Worm (Caenorhabditis elegans) whole organism, young adult: ENCODE results near the gene R166.3.

Experiments used
- C06A6.2 ChIP-seq: fragments of 200-800 bp; sonication (Bioruptor generic); conservative IDR thresholded peaks from 2 replicates; pipeline ENCODE4 v1.3.6; 2022; ENCODE audit warnings: missing genetic modification characterization, missing compliant biosample characterization
- D2030.7 ChIP-seq: fragments of 200-800 bp; sonication (Bioruptor generic); IDR thresholded peaks from 2 replicates; pipeline ENCODE4 v1.3.6; 2022; ENCODE audit warnings: missing genetic modification reagents, missing genetic modification characterization, missing compliant biosample characterization
- F10E7.11 ChIP-seq: sonication (generic microtip); optimal IDR thresholded peaks from 2 replicates; lab custom pipeline; 2017; ENCODE audit warnings: mild to moderate bottlenecking, missing genetic modification characterization, moderate library complexity, missing compliant biosample characterization
- F33H1.4 ChIP-seq: fragments of 200-800 bp; sonication (Bioruptor generic); IDR thresholded peaks from 2 replicates; pipeline ENCODE4 v1.3.6; 2022; ENCODE audit warnings: missing genetic modification reagents, missing genetic modification characterization, missing compliant biosample characterization
- F52B5.7 ChIP-seq: sonication (generic microtip); optimal IDR thresholded peaks from 2 replicates; lab custom pipeline; 2016; ENCODE audit warnings: mild to moderate bottlenecking, missing genetic modification characterization, missing compliant biosample characterization
- F55B11.4 ChIP-seq: sonication (generic microtip); optimal IDR thresholded peaks from 2 replicates; lab custom pipeline; 2016; ENCODE audit warnings: missing compliant biosample characterization, missing genetic modification characterization, borderline replicate concordance; ENCODE audit not compliant: insufficient read depth
- F57A8.1 ChIP-seq: fragments of 200-800 bp; sonication (Bioruptor generic); optimal IDR thresholded peaks from 2 replicates; lab custom pipeline; 2018; ENCODE audit warnings: mild to moderate bottlenecking, missing genetic modification characterization, moderate library complexity, missing compliant biosample characterization
- K12H6.12 ChIP-seq: fragments of 200-800 bp; sonication (Bioruptor generic); optimal IDR thresholded peaks from 2 replicates; lab custom pipeline; 2018; ENCODE audit warnings: mild to moderate bottlenecking, missing genetic modification characterization, missing compliant biosample characterization
- Y79H2A.3 ChIP-seq: fragments of 200-800 bp; sonication (Bioruptor generic); conservative IDR thresholded peaks from 2 replicates; pipeline ENCODE4 v1.3.6; 2022; ENCODE audit warnings: missing genetic modification reagents, missing genetic modification characterization, missing compliant biosample characterization
- akir-1 ChIP-seq: fragments of 200-800 bp; sonication (Bioruptor generic); optimal IDR thresholded peaks from 2 replicates; lab custom pipeline; 2018; ENCODE audit warnings: mild to moderate bottlenecking, missing genetic modification characterization, moderate library complexity, missing compliant biosample characterization
- aptf-2 ChIP-seq: fragments of 200-800 bp; sonication (Bioruptor generic); conservative IDR thresholded peaks from 2 replicates; pipeline ENCODE4 v1.3.6; 2022; ENCODE audit warnings: missing genetic modification reagents, missing genetic modification characterization, missing compliant biosample characterization
- aptf-3 ChIP-seq: fragments of 200-800 bp; sonication (Bioruptor generic); IDR thresholded peaks from 2 replicates; pipeline ENCODE4 v1.3.6; 2022; ENCODE audit warnings: missing genetic modification characterization, missing compliant biosample characterization
- atf-7 ChIP-seq: sonication (generic microtip); optimal IDR thresholded peaks from 2 replicates; lab custom pipeline; 2017; ENCODE audit warnings: mild to moderate bottlenecking, missing genetic modification characterization, missing compliant biosample characterization
- athp-1 ChIP-seq: sonication (generic microtip); optimal IDR thresholded peaks from 2 replicates; lab custom pipeline; 2017; ENCODE audit warnings: mild to moderate bottlenecking, missing genetic modification characterization, missing compliant biosample characterization
- attf-3 ChIP-seq: fragments of 200-800 bp; sonication (Bioruptor generic); conservative IDR thresholded peaks from 2 replicates; pipeline ENCODE4 v1.3.6; 2022; ENCODE audit warnings: missing genetic modification reagents, missing genetic modification characterization, missing compliant biosample characterization
- attf-6 ChIP-seq: fragments of 200-800 bp; sonication (Bioruptor generic); IDR thresholded peaks from 2 replicates; pipeline ENCODE4 v1.3.6; 2022; ENCODE audit warnings: missing genetic modification reagents, missing genetic modification characterization, missing compliant biosample characterization
- bed-2 ChIP-seq: fragments of 200-800 bp; sonication (Bioruptor generic); IDR thresholded peaks from 2 replicates; pipeline ENCODE4 v1.3.6; 2022; ENCODE audit warnings: missing genetic modification reagents, missing genetic modification characterization, missing compliant biosample characterization
- cebp-2 ChIP-seq: fragments of 200-800 bp; sonication (Bioruptor generic); IDR thresholded peaks from 2 replicates; pipeline ENCODE4 v1.3.6; 2022; ENCODE audit warnings: missing genetic modification characterization, missing compliant biosample characterization
- ceh-79 ChIP-seq: sonication (generic microtip); optimal IDR thresholded peaks from 2 replicates; lab custom pipeline; 2017; ENCODE audit warnings: mild to moderate bottlenecking, missing genetic modification characterization, missing compliant biosample characterization
- egl-44 ChIP-seq: fragments of 200-800 bp; sonication (Bioruptor generic); IDR thresholded peaks from 2 replicates; pipeline ENCODE4 v1.3.6; 2022; ENCODE audit warnings: missing genetic modification reagents, missing genetic modification characterization, missing compliant biosample characterization
- ekl-4 ChIP-seq: fragments of 200-800 bp; sonication (Bioruptor generic); IDR thresholded peaks from 2 replicates; pipeline ENCODE4 v1.3.6; 2022; ENCODE audit warnings: missing genetic modification reagents, missing genetic modification characterization, missing compliant biosample characterization
- him-1 ChIP-seq: sonication (generic microtip); optimal IDR thresholded peaks from 2 replicates; lab custom pipeline; 2016; ENCODE audit warnings: missing genotype, missing genetic modification reagents, missing genetic modification characterization, missing compliant biosample characterization
- hlh-26 ChIP-seq: fragments of 200-800 bp; sonication (Bioruptor generic); conservative IDR thresholded peaks from 2 replicates; pipeline ENCODE4 v1.3.6; 2022; ENCODE audit warnings: missing genetic modification reagents, missing genetic modification characterization, missing compliant biosample characterization
- hmg-1.2 ChIP-seq: fragments of 200-800 bp; sonication (Bioruptor generic); IDR thresholded peaks from 2 replicates; pipeline ENCODE4 v1.3.6; 2022; ENCODE audit warnings: missing genetic modification reagents, missing genetic modification characterization, missing compliant biosample characterization
- hmg-20 ChIP-seq: fragments of 200-800 bp; sonication (Bioruptor generic); IDR thresholded peaks from 2 replicates; pipeline ENCODE4 v1.3.6; 2022; ENCODE audit warnings: missing genetic modification reagents, missing genetic modification characterization, missing compliant biosample characterization
- lin-26 ChIP-seq: fragments of 200-800 bp; sonication (Bioruptor generic); IDR thresholded peaks from 2 replicates; pipeline ENCODE4 v1.3.6; 2022; ENCODE audit warnings: missing genetic modification reagents, missing genetic modification characterization, missing compliant biosample characterization
- lin-35 ChIP-seq, 3 experiments: fragments of 150-350 bp in 2 of 3; sonication (generic microtip) in 1 of 3; optimal IDR thresholded peaks; 2 replicates each; lab custom pipeline; 2014 to 2018; ENCODE audit warnings: missing biosample characterization in 3 of 3, missing genetic modification characterization in 3 of 3, missing genetic modification reagents in 3 of 3
- lin-54 ChIP-seq: fragments of 200-800 bp; sonication (Bioruptor generic); optimal IDR thresholded peaks from 2 replicates; lab custom pipeline; 2018; ENCODE audit warnings: mild to moderate bottlenecking, missing genetic modification characterization, missing compliant biosample characterization
- lir-1 ChIP-seq: fragments of 200-800 bp; sonication (Bioruptor generic); conservative IDR thresholded peaks from 2 replicates; pipeline ENCODE4 v1.3.6; 2022; ENCODE audit warnings: missing genetic modification reagents, missing genetic modification characterization, missing compliant biosample characterization
- lsy-27 ChIP-seq: sonication (generic microtip); optimal IDR thresholded peaks from 2 replicates; lab custom pipeline; 2017; ENCODE audit warnings: missing genetic modification characterization, mild to moderate bottlenecking, missing compliant biosample characterization, antibody characterized with exemption, missing genotype, borderline replicate concordance; ENCODE audit not compliant: insufficient read depth
- madf-10 ChIP-seq: sonication (generic microtip); optimal IDR thresholded peaks from 2 replicates; lab custom pipeline; 2016; ENCODE audit warnings: mild to moderate bottlenecking, missing genetic modification characterization, missing compliant biosample characterization
- nfya-1 ChIP-seq: sonication (generic microtip); optimal IDR thresholded peaks from 2 replicates; lab custom pipeline; 2017; ENCODE audit warnings: antibody characterized with exemption, missing compliant biosample characterization, missing genetic modification characterization, borderline replicate concordance; ENCODE audit not compliant: insufficient read depth
- nfyb-1 ChIP-seq: fragments of 200-800 bp; sonication (Bioruptor generic); IDR thresholded peaks from 2 replicates; pipeline ENCODE4 v1.3.6; 2022; ENCODE audit warnings: missing genetic modification reagents, missing genetic modification characterization, missing compliant biosample characterization
- nhr-80 ChIP-seq: sonication (generic microtip); optimal IDR thresholded peaks from 2 replicates; lab custom pipeline; 2016; ENCODE audit warnings: missing genetic modification characterization, missing compliant biosample characterization
- rec-8 ChIP-seq, 2 experiments: sonication (generic microtip); optimal IDR thresholded peaks; 2 replicates each; lab custom pipeline; 2016; ENCODE audit warnings: mild to moderate bottlenecking in 2 of 2, missing genetic modification characterization in 2 of 2, missing genetic modification reagents in 2 of 2, missing genotype in 2 of 2, missing biosample characterization in 1 of 2, missing compliant biosample characterization in 1 of 2, moderate library complexity in 1 of 2
- repo-1 ChIP-seq: sonication (generic microtip); optimal IDR thresholded peaks from 2 replicates; lab custom pipeline; 2017; ENCODE audit warnings: mild to moderate bottlenecking, missing genetic modification characterization, missing compliant biosample characterization
- rpc-1 ChIP-seq, 2 experiments: fragments of 150-350 bp in 1 of 2; sonication (generic microtip) in 1 of 2; optimal IDR thresholded peaks; 2 replicates each; lab custom pipeline; 2014 to 2018; ENCODE audit warnings: missing biosample characterization in 1 of 2, missing genetic modification characterization in 1 of 2, missing genetic modification reagents in 1 of 2, missing genotype in 1 of 2
- sdz-38 ChIP-seq: sonication (generic microtip); optimal IDR thresholded peaks from 2 replicates; lab custom pipeline; 2016; ENCODE audit warnings: missing genotype, missing genetic modification characterization, missing compliant biosample characterization
- sea-2 ChIP-seq: fragments of 200-800 bp; sonication (Bioruptor generic); IDR thresholded peaks from 2 replicates; pipeline ENCODE4 v1.3.6; 2022; ENCODE audit warnings: missing genetic modification characterization, missing compliant biosample characterization
- snpc-1.1 ChIP-seq: sonication (generic microtip); optimal IDR thresholded peaks from 2 replicates; lab custom pipeline; 2017; ENCODE audit warnings: missing genetic modification characterization, mild to moderate bottlenecking, missing compliant biosample characterization, antibody characterized with exemption, moderate library complexity, missing genotype, missing genetic modification reagents; ENCODE audit not compliant: insufficient read depth
- snpc-1.3 ChIP-seq: sonication (generic microtip); optimal IDR thresholded peaks from 2 replicates; lab custom pipeline; 2017; ENCODE audit warnings: missing genetic modification characterization, mild to moderate bottlenecking, missing compliant biosample characterization, antibody characterized with exemption, moderate library complexity, missing genotype, missing genetic modification reagents; ENCODE audit not compliant: insufficient read depth
- sptf-2 ChIP-seq: fragments of 200-800 bp; sonication (Bioruptor generic); optimal IDR thresholded peaks from 2 replicates; lab custom pipeline; 2018; ENCODE audit warnings: mild to moderate bottlenecking, missing genetic modification characterization, missing compliant biosample characterization
- tbp1 ChIP-seq: fragments of 200-800 bp; sonication (Bioruptor generic); optimal IDR thresholded peaks from 2 replicates; lab custom pipeline; 2018; ENCODE audit warnings: mild to moderate bottlenecking, missing genetic modification characterization, missing compliant biosample characterization
- unc-62 ChIP-seq: fragments of 150-350 bp; optimal IDR thresholded peaks from 2 replicates; lab custom pipeline; 2014; ENCODE audit warnings: missing biosample characterization, missing genetic modification reagents, missing genetic modification characterization
- zim-3 ChIP-seq: sonication (generic microtip); optimal IDR thresholded peaks from 2 replicates; lab custom pipeline; 2017; ENCODE audit warnings: mild to moderate bottlenecking, missing genetic modification characterization, moderate library complexity, missing compliant biosample characterization

The R166.3 gene

DNA sequence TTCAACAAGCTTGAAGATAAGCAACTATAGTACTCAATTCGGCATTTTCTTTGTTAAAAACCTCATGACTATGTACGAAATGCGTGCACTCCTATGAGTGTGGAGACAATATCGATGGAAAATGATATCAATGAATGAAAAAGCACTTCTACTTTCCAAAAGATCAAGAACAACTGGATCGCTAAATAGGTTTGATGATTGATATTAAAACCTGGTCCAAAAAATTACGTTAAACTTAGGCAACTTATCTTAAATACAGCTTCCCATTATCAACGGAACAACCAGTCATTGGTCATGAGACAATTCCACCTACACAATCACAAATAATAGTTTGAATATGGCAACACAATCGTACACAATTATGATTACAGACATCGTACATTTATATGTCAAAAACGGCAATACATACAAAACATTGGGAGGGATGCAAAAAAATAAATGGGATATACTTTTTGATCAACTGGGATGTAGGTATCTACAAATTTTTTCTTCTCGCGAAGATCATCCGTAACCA lies 20.6 kb upstream of the R166.3 start (continued):
- TF ChIP-seq sptf-2 (no peak), nfya-1 (tag; lab: Kevin White, UChicago) (no peak), K12H6.12 (tag; lab: Kevin White, UChicago) (no peak), madf-10 (tag; lab: Kevin White, UChicago) (no peak), him-1 (tag; lab: Kevin White, UChicago) (no peak), hmg-1.2 (GFP tag; lab: Robert Waterston, UW) (no peak), tbp1 (peak; percentile 9)

DNA sequence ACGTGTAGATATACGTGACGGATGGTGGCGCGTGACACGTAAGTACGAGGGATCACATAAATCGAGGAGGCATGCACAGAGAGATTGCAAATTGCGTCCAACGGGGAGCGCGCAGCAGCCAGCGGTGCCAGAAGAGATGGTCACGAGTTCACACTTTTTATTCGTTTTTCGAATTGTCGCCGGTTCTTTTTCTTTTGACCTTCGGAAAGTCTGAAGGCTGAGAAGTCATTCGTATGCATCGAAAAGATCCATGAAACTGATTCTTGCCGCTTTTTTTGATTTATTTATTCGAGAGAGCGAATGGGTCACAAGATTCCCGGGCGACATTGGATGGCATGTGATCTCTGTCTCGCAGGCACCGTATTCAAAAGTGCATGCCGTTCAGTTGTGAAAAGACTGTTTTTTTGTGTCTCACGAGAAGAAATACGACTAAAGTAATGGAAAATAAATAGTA lies 19.9 kb upstream of the R166.3 start:
- TF ChIP-seq hmg-20 (GFP tag; lab: Robert Waterston, UW): no peak
- peak; percentile 48 for TF ChIP-seq C06A6.2 (GFP tag; lab: Robert Waterston, UW)
- TF ChIP-seq F55B11.4: no peak
- no peak for TF ChIP-seq attf-3
- no peak for TF ChIP-seq sdz-38 (tag; lab: Kevin White, UChicago)
- TF ChIP-seq F57A8.1 (GFP tag; lab: Kevin White, UChicago): no peak
- no peak for TF ChIP-seq egl-44
- no peak for TF ChIP-seq ceh-79 (tag; lab: Kevin White, UChicago)
- TF ChIP-seq lin-35 (GFP tag; optimal IDR thresholded peaks at IDR 0.05; lab: Kevin White, UChicago): peak in 1 of 3 experiments; percentile 35
- TF ChIP-seq bed-2 (GFP tag; lab: Robert Waterston, UW): no peak
- TF ChIP-seq zim-3 (tag; lab: Kevin White, UChicago): no peak
- no peak for TF ChIP-seq aptf-3 (GFP tag; lab: Robert Waterston, UW)
- no peak for TF ChIP-seq attf-6 (GFP tag; lab: Robert Waterston, UW)
- no peak for TF ChIP-seq nfya-1 (tag; lab: Kevin White, UChicago)
- TF ChIP-seq nfyb-1: 0 out of 2 replicates have a peak, but pooled peaks have one; percentile 50
- TF ChIP-seq F10E7.11 (tag; lab: Kevin White, UChicago): no peak
- no peak for TF ChIP-seq madf-10 (tag; lab: Kevin White, UChicago)
- no peak for TF ChIP-seq aptf-2 (GFP tag; lab: Robert Waterston, UW)
- TF ChIP-seq nhr-80 (tag; lab: Kevin White, UChicago): no peak
- no peak for TF ChIP-seq rpc-1 (optimal IDR thresholded peaks at IDR 0.05; lab: Kevin White, UChicago)
- TF ChIP-seq rpc-1 (tag; optimal IDR thresholded peaks at IDR 0.05; lab: Kevin White, UChicago): no peak
- TF ChIP-seq cebp-2: no peak
- no peak for TF ChIP-seq rec-8 (tag; optimal IDR thresholded peaks at IDR 0.05; lab: Kevin White, UChicago)
- TF ChIP-seq akir-1 (GFP tag; lab: Kevin White, UChicago): no peak
- TF ChIP-seq lir-1 (GFP tag; lab: Robert Waterston, UW): peak; percentile 51; the same call in 1 of the 2 replicates
- TF ChIP-seq ekl-4 (GFP tag; lab: Robert Waterston, UW): peak; percentile 50; the same call in 1 of the 2 replicates
- no peak for TF ChIP-seq D2030.7 (GFP tag; lab: Robert Waterston, UW)
- TF ChIP-seq lsy-27 (tag; lab: Kevin White, UChicago): no peak
- TF ChIP-seq F52B5.7: peak; percentile 2
- TF ChIP-seq athp-1 (tag; lab: Kevin White, UChicago): no peak
- no peak for TF ChIP-seq hlh-26
- no peak for TF ChIP-seq F33H1.4 (GFP tag; lab: Robert Waterston, UW)
- TF ChIP-seq atf-7 (tag; lab: Kevin White, UChicago): no peak
- no peak for TF ChIP-seq snpc-1.1 (tag; lab: Kevin White, UChicago)
- no peak for TF ChIP-seq sptf-2
- TF ChIP-seq lin-26 (GFP tag; lab: Robert Waterston, UW): peak; percentile 28; the same call in 1 of the 2 replicates
- TF ChIP-seq repo-1 (tag; lab: Kevin White, UChicago): no peak
- no peak for TF ChIP-seq Y79H2A.3 (GFP tag; lab: Robert Waterston, UW)
- no peak for TF ChIP-seq lin-54 (GFP tag; lab: Kevin White, UChicago)
- TF ChIP-seq unc-62 (GFP tag; lab: Kevin White, UChicago): no peak
- peak; percentile 45 for TF ChIP-seq tbp1
- no peak for TF ChIP-seq snpc-1.3 (tag; lab: Kevin White, UChicago)
- TF ChIP-seq sea-2 (GFP tag; lab: Robert Waterston, UW): no peak
